Fruit fly (Drosophila melanogaster) Kc167 (cell line): Measurements from ENCODE around the gene CG11674.

Source experiments
- Myc ChIP-seq: fragments of >200 bp; optimal IDR thresholded peaks from 2 replicates; lab custom pipeline; 2017; ENCODE audit warnings: missing external identifiers
- Sin3A ChIP-seq: fragments of >200 bp; optimal IDR thresholded peaks from 2 replicates; lab custom pipeline; 2018; ENCODE audit warnings: missing external identifiers
- h ChIP-seq: fragments of >200 bp; optimal IDR thresholded peaks from 3 replicates; lab custom pipeline; 2018; ENCODE audit warnings: missing external identifiers
- insv ChIP-seq: fragments of >200 bp; optimal IDR thresholded peaks from 3 replicates; lab custom pipeline; 2018; ENCODE audit warnings: missing external identifiers
- psq ChIP-seq: fragments of >200 bp; optimal IDR thresholded peaks from 2 replicates; lab custom pipeline; 2017; ENCODE audit warnings: missing external identifiers
- ttk ChIP-seq: sonication (Bioruptor generic); optimal IDR thresholded peaks from 2 replicates; lab custom pipeline; 2017; ENCODE audit warnings: missing external identifiers

Gene CG11674

DNA sequence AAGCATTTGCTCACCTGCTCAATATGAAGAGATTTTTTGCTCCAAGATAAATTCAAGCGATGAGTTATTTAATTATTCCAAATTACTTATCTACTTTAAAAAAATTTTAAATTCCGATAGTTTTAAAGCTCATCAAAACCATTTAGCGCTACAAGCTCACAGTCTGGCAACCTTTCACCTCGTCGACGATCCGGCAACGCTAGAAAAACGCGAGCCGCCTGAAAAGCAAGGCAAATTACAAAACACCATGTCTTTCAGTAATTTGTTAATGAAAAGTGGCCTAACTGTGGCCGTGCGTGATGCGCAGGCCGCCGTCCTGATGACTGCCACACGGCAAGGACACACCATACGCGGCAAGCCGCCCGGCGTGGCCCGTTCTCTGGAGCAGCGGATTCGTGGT, 414 bp upstream of the CG11674 start, which contains the start of gene mRpL38:
Gene mRpL38 (plus strand): TSS at position 197 of the 400 bp plus-strand sequence.
- TF ChIP-seq h, result no peak
- TF ChIP-seq Myc (lab: Kevin White, UChicago), result no peak
- no peak for TF ChIP-seq psq (lab: Kevin White, UChicago)
- no peak for TF ChIP-seq ttk (lab: Kevin White, UChicago)
- no peak for TF ChIP-seq insv (lab: Kevin White, UChicago)
- TF ChIP-seq Sin3A (lab: Kevin White, UChicago), result no peak

DNA sequence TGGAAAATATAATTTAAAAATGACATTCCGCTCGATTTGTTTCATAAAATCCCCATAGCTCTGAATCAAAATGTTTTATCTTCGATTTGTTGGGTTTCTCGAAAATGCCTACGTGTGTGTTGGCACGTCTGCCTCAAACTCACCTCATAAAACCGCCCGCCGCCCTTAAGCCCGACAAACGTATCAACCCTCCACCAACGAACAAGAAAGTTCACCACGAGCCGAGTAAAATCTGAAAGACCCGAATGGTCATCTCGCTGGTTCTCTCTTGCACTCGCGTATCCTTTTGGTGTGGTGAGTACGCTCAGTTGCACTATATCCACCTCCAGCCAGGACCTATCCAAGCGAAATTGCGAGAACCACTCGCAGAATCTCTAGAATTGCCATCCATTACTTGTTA, 3.7 kb downstream of the CG11674 start:
- no peak for TF ChIP-seq Sin3A (lab: Kevin White, UChicago)
- TF ChIP-seq insv (lab: Kevin White, UChicago), result no peak
- TF ChIP-seq psq (lab: Kevin White, UChicago), result no peak
- no peak for TF ChIP-seq Myc (lab: Kevin White, UChicago)
- TF ChIP-seq ttk (lab: Kevin White, UChicago), result no peak
- TF ChIP-seq h, result no peak

DNA sequence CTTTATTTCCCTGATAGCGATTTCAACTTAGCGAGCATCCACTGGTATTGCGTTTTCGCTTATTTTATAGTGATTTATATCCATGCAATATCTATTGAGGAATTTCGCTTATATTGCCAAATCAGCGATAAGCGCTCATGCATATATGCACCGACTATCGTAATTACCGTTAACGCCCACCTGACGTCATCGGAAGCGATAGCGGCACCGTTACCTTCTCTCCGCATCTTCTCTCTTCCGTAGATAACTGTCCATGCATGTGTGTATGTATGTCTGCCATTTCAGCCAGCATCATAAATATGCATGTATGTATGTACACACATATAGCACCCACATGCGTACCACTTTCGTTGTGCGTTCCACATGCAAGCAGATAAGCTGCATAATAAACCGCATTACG, 4.5 kb downstream of the CG11674 start:
- TF ChIP-seq Myc (lab: Kevin White, UChicago) (no peak), insv (lab: Kevin White, UChicago) (no peak), Sin3A (lab: Kevin White, UChicago) (no peak), h (no peak), ttk (lab: Kevin White, UChicago) (no peak), psq (lab: Kevin White, UChicago) (no peak)

DNA sequence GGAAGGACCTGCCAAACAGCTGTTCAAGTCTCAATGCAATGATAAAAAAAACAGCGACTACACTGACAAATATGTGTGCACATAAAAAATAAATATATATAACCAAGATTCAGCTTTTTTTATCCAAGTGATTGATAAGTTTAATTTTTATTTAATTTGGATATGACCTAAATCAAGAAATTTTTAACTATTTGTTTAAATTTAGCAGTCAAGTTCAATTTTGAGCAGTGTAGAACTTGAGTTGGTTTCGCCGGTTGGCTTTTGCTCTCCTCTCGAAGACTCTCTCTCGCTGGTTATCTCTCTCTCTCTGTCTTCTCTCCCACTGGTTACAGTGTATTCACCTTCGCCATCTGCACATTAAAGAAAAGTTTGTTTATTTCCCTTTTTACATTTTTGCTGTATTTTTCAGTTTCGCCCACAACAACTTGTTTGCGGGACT, 7.6 kb downstream of the CG11674 start:
- no peak for TF ChIP-seq h
- no peak for TF ChIP-seq Myc (lab: Kevin White, UChicago)
- TF ChIP-seq ttk (lab: Kevin White, UChicago), result no peak
- TF ChIP-seq insv (lab: Kevin White, UChicago), result no peak
- TF ChIP-seq psq (lab: Kevin White, UChicago), result no peak
- TF ChIP-seq Sin3A (lab: Kevin White, UChicago), result no peak

DNA sequence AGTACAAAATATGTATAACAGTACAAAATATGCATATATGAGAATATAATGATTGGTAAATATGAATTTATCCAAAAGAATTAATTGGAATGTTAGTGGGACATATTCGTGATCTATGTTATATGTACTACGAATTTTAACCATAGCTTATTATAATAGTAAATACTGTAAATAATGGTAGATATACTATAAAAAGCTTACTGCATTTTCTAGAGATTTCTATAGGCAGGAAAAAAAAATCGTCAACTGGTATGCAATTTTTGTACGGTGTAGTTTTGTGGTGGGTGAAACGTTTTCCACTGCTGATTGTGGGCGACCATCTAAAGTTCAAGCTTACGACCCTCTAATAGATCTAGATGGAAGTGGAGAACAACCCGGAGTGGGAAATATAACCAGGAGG, 8.8 kb downstream of the CG11674 start:
- TF ChIP-seq psq (lab: Kevin White, UChicago), result no peak
- TF ChIP-seq h, result no peak
- TF ChIP-seq Myc (lab: Kevin White, UChicago), result no peak
- no peak for TF ChIP-seq insv (lab: Kevin White, UChicago)
- TF ChIP-seq Sin3A (lab: Kevin White, UChicago), result no peak
- no peak for TF ChIP-seq ttk (lab: Kevin White, UChicago)

DNA sequence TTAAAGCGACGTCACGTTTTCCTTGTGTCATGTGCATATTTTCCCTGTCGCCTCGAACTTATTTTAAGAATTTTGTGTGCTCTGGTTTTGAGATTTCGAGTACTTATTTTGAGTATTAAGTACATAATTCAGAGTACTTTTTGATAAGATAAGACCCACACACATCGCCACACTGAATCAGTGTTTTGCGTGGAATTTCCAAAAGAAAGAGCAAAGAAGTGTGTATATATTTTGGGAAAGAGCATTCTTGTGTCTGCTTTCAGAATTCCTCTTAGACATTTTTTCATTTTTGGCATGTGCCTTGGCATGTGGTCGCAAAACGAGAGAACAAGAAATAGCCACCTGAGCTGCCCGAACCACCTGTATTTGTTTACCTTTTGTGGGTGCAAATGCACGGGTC, 9.8 kb downstream of the CG11674 start:
- no peak for TF ChIP-seq Myc (lab: Kevin White, UChicago)

DNA sequence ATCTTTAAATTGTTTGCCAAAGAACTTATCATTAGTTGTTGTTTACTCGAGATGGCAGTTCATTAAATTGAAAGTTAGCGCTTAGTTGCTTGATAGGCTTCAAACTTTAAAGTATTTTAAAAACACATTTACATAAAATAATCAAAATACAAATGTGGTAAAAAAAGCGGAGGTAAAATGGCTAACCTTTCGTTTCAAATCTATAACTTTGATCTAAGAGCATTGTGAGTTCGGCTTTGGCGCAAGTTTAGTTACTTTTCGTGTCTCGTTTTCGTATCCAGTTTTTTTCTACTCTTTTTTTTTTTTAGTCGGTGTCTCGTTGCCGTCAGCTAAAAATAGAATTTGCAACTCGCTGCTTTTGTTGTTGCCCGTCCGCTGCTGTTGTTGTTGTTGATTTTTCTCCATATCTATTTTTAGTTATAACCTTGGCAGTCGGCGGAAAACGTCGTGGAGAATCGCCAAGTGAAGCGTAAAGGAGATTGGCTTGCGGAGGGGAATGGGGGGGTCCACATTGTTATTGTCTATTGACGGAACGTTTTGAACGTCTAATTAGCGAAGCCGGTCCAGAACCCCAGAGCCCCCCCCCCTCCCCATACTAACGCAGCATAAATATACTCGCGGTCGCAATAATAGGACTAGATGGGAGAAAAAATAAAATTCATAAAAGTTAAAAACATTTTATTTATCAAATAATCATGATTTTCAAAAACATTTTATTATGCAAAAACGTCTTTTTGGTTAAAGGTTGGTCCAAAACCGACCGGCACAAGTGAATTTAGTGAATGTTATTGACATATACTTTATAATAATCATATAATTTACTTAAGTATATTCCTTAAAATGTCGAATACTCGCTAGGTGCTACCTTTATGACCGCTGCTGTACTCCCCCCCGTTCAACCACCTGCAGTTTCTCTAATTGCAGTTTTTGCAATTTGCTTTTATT, 10.9 kb downstream of the CG11674 start:
- TF ChIP-seq Sin3A (lab: Kevin White, UChicago), result no peak
- no peak for TF ChIP-seq insv (lab: Kevin White, UChicago)
- TF ChIP-seq ttk (lab: Kevin White, UChicago), result no peak
- TF ChIP-seq psq (lab: Kevin White, UChicago), result no peak
- no peak for TF ChIP-seq h
- TF ChIP-seq Myc (lab: Kevin White, UChicago), result no peak

DNA sequence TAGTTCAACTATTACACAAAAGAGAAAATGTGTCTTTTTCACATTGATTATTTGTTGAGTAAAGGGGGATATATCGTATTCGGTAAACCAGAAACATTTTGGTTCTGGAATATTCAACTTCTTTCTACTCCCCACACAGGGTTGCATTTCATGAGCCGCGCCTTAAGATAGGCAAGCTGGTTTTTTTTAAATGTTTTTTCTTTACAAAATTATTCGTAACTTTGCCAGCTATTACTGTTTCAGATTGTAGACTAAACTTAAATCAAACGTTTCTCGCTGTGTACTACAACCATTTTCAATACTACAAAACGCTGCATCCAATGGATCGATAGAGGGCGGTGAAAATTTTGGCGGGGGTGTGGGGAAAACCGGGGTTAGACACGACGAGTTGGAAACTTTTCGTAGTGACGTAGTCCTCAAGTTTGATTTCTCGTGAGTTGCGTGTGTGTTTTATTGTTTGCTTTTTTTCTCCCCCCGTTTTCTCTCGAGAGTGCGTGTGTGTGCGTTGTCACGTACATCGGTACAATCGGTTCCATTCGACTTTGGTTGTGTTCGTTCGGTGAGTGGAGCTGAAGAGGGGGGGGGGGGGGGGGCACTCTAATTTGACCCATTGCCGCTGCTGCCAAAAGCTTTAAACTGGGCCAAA, 12.0 kb downstream of the CG11674 start:
- TF ChIP-seq Myc (lab: Kevin White, UChicago) (no peak), insv (lab: Kevin White, UChicago) (no peak), h (no peak), psq (lab: Kevin White, UChicago) (no peak), ttk (lab: Kevin White, UChicago) (no peak)

DNA sequence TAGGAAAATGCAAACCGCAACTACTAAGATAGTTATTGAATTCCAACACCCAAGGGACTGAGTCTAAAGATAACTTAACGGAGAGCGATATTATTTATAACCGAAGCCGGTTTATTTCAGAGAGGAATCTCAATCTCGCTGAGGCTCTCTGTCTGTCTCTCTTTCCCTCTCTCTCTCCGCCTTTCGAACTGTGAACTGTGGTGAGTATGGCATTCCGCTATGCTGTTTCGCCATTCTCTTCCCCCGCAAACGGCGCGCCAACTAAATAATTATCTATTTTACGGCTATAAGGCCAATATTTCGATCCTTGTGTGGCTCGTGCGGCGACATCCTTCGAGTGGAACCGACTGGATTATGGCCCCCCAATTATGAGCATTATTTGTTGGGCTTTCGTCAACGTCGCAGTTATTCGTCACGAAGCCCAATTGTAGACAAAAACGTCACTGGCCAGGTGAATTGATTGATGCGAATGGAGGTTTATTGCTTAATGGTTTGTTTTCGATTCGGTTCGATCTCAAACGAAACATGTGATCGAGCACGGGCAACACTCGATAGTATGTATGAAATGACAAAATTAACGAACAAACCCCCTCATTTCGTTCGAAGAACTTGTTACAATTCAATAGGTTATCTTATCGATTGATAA, 13.4 kb downstream of the CG11674 start:
- no peak for TF ChIP-seq h
- TF ChIP-seq psq (lab: Kevin White, UChicago), result no peak
- no peak for TF ChIP-seq Myc (lab: Kevin White, UChicago)
- TF ChIP-seq ttk (lab: Kevin White, UChicago), result no peak
- no peak for TF ChIP-seq Sin3A (lab: Kevin White, UChicago)
- TF ChIP-seq insv (lab: Kevin White, UChicago), result no peak

DNA sequence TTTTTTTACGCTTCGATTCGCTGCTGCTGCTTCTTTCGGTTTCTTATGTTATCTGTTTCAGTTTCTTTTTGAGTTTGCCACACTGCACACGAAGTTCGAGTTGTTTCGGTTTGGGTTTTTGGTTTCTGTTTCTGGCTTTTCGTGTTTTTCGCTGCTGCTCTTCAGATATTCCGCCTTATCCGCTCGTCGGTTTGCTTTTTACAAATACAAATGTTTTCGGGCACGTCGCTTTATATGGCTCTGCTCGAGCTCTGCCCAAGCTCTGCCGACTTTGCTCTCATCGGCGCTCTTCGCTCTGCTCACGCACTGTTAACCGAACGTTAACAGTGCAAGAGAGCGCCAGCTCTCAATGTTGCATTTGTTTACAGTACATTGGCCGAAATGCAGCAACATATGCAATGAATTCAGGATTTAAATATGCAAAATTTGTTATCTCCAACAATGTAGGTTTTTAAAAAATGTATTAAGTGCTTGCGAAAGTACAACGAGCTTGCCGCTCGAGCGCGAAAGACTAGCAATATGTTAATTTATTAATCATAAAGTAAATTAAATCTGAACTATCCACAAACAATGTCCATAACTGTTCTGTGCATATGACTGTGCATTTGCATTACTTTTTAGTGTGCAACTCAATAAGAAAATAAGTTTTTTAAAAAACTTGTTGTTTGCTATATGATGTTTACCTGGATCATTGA, 14.3 kb downstream of the CG11674 start:
- TF ChIP-seq h (no peak), Myc (lab: Kevin White, UChicago) (no peak), psq (lab: Kevin White, UChicago) (no peak), Sin3A (lab: Kevin White, UChicago) (no peak), insv (lab: Kevin White, UChicago) (no peak), ttk (lab: Kevin White, UChicago) (no peak)
